Fruit fly (Drosophila melanogaster) whole organism: ENCODE measurements around the gene Ube3a.

ENCODE experiments used
- CG8478 ChIP-seq: fragments of >200 bp; optimal IDR thresholded peaks from 2 replicates; lab custom pipeline; 2018; ENCODE audit warnings: inconsistent platforms
- Dll ChIP-seq: fragments of >200 bp; optimal IDR thresholded peaks from 2 replicates; lab custom pipeline; 2017
- EcR ChIP-seq, 2 experiments: fragments of >200 bp; optimal IDR thresholded peaks; 2 replicates each; lab custom pipeline; 2017; ENCODE audit warnings: missing biosample characterization in 2 of 2, missing genetic modification characterization in 2 of 2, missing genetic modification reagents in 2 of 2
- pan ChIP-seq: fragments of >200 bp; optimal IDR thresholded peaks from 2 replicates; lab custom pipeline; 2017
- psq ChIP-seq: fragments of >200 bp; optimal IDR thresholded peaks from 2 replicates; lab custom pipeline; 2017
- usp ChIP-seq: fragments of >200 bp; optimal IDR thresholded peaks from 2 replicates; lab custom pipeline; 2017; ENCODE audit warnings: missing biosample characterization, missing genetic modification characterization, mixed read lengths

Gene Ube3a

DNA sequence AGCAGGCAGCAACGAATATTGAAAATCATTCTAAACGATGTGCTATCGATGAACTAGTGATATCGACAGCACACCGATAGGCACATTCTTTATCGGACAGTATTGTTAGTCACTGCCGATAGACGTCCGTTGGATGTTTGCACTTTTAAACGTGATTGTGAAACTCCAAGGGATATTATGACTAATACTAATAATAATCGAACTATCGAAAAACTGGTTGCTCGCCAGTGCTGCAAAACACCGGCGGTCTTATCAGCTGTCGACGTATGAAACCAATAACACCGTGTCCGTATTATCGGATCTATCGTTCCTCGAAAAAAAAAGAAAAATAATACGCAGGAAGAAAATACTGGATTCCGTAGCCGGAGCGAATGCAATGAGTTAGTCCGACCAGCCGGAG is at the start of gene Ube3a, which contains the start of gene CG7600:
Gene Ube3a, minus strand, starts transcription at position 67 of the 400 bp plus-strand sequence.
Gene CG7600, plus strand, starts transcription at position 270 of the 400 bp plus-strand sequence.
- no peak for TF ChIP-seq usp (GFP tag; lab: Kevin White, UChicago)
- no peak for TF ChIP-seq psq (lab: Kevin White, UChicago)
- no peak for TF ChIP-seq pan (lab: Kevin White, UChicago)
- TF ChIP-seq CG8478 (lab: Kevin White, UChicago): no peak
- no peak for TF ChIP-seq EcR (GFP tag; optimal IDR thresholded peaks at IDR 0.05; lab: Kevin White, UChicago)
- no peak for TF ChIP-seq Dll (lab: Kevin White, UChicago)

DNA sequence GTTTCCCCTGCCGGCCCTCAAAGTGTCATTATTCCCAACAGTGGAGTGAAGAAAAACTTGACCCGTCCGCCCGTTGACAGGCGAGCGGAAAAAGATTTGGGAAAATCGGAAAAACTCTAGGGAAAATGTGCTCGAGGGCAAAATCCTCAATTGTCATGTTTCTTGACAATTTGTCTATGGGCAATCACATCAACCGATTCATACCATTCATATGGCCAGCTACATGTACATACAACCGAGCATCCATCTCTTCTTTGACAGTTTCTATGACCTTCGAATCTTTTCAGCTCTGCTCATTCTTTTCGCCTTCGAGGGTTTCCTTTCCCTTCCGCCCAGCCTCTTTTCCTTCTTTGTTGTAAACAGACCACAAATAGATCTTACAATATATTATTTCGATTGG is 49.4 kb upstream of the Ube3a start:
- TF ChIP-seq psq (lab: Kevin White, UChicago) (no peak), usp (GFP tag; lab: Kevin White, UChicago) (no peak), Dll (lab: Kevin White, UChicago) (no peak), EcR (GFP tag; optimal IDR thresholded peaks at IDR 0.05; lab: Kevin White, UChicago) (no peak), CG8478 (lab: Kevin White, UChicago) (no peak), pan (lab: Kevin White, UChicago) (no peak)

DNA sequence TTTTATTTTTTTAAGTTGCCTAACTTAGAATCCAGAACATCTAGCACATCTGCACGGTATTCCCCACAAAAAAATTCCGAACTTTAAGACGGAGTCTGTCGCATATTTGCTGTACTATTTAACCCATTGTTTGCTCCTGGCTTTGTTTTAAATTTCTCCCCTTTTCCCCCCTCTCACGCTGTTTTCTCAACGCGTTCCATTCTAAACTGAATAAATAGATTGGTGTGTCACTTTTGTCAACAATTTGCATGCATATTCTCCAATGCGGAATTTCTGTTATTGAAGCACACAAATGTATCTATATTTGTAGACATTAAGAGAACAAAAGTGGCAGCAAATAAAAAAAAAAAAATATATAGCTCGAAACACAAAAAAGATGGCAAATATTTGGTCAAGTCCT is 48.0 kb upstream of the Ube3a start:
- TF ChIP-seq CG8478 (lab: Kevin White, UChicago): no peak
- TF ChIP-seq usp (GFP tag; lab: Kevin White, UChicago): no peak
- no peak for TF ChIP-seq Dll (lab: Kevin White, UChicago)
- no peak for TF ChIP-seq psq (lab: Kevin White, UChicago)
- no peak for TF ChIP-seq EcR (GFP tag; optimal IDR thresholded peaks at IDR 0.05; lab: Kevin White, UChicago)
- TF ChIP-seq pan (lab: Kevin White, UChicago): no peak

DNA sequence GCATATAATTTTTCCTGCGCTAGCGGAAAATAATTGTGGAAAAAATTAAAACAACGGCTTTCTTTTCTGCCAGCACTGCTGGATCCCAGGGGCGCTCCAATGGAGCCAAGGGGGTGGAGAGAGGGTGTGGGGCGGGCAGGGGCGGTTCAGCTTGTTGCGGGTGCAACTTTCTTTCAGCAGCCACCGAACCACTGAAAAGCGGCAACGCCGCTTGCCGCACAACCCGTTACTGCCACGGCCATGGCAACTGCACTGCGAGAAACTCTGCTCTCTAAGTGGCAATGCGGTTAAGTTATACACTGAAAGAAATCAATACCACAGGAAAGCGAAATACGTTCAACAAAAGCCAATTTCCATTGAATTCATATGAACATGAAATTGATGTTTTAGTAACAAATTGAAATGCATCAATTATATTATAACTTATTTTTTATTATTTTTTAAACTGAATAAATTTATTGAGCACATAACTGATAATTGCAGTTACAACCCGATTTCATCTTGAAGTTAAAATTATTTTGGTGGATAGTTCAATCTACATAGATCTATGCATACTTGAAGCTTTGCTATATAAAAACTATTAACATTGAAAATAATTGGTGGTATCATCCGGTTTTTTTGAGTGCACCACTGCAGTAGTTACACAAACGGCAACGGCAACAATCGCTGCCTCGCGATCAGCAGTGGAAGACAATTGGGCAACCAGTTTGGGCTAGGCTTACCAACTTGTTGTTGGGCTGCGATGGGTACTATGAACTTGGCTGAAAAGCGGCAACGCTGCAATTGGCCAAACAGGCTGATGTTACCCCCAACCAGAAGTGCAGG is 46.0 kb upstream of the Ube3a start:
- TF ChIP-seq psq (lab: Kevin White, UChicago) (no peak), EcR (GFP tag; optimal IDR thresholded peaks at IDR 0.05; lab: Kevin White, UChicago) (peak in 1 of 2 experiments; percentile 26)

DNA sequence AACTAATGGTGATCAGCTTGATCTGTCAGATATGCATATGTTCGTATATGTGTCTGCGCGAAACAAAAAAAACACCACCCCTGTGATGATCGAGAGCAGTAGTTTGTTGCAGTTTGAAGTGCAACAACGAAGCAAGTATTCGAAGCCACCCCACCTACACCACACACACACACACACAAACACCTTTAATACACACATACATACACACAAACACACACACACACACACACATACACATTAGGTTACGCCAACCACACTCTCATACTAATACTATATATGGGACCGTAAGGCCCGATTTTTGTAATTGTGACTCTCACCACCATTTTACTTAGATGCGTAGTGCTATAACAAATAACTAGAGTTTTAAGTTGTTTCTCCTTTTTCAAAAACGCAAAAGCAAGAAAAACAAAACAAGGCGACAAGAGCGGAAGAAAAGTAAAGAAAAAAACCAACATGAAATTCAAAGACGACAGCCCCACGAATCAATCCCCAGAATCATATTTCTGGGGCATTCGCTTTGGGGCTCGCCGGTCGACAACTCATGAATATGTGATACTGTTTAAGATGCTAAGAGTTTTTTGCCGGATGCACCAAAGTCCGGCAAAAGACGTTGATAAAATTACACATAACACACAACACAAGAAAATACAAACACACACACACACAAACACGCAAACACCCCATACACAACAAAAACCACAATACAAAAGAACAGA is 44.2 kb upstream of the Ube3a start:
- TF ChIP-seq psq (lab: Kevin White, UChicago) (no peak), EcR (GFP tag; optimal IDR thresholded peaks at IDR 0.05; lab: Kevin White, UChicago) (no peak), Dll (lab: Kevin White, UChicago) (no peak), pan (lab: Kevin White, UChicago) (no peak), CG8478 (lab: Kevin White, UChicago) (no peak), usp (GFP tag; lab: Kevin White, UChicago) (no peak)

DNA sequence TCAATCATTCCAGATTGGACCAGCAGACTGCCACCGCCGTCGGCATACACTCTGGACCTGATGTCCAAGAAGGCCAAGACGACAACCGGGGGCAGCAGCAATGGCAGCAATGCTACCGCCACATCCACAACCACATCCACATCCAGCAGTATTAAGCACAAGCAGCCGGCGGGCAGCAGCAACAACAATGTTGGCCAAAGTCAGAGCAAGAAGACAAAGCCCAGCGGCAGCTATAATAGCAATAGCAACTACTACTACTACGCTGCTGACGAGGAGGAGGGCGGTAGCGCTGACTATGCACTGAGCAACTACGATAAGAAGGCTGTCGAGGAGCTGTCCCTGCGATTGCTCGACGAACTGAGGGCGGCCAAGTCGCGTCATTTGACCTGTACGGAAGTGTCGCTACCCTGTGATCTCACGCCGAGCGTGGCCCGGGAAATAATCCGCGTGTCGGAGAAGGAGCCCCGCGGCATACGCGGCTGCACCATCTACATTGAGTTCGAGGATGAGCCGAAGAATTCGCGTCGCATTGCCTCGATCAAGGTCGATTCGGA is 43.4 kb upstream of the Ube3a start:
- TF ChIP-seq psq (lab: Kevin White, UChicago): no peak
- no peak for TF ChIP-seq usp (GFP tag; lab: Kevin White, UChicago)
- TF ChIP-seq Dll (lab: Kevin White, UChicago): no peak

DNA sequence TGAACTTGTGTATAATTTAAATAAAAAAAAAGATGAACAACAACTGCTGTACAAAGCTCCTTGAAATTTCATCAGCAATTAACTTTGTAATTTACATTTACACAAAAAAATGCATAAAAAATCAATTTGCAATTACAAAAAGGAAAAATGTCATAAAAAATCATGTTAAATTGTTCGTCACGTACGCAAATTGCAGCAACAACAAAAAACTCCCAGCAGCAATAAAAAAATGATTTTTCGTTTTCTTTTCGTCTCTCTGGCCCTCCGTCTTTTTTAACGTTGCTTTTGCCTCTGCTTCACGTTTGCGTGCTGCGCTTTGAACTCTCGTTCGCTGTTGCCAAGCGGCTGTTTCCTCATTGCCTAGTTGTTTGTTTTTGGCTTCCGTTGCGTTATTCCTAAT is 42.8 kb upstream of the Ube3a start:
- TF ChIP-seq usp (GFP tag; lab: Kevin White, UChicago) (no peak), Dll (lab: Kevin White, UChicago) (no peak), pan (lab: Kevin White, UChicago) (no peak), EcR (GFP tag; optimal IDR thresholded peaks at IDR 0.05; lab: Kevin White, UChicago) (no peak), psq (lab: Kevin White, UChicago) (no peak), CG8478 (lab: Kevin White, UChicago) (no peak)

DNA sequence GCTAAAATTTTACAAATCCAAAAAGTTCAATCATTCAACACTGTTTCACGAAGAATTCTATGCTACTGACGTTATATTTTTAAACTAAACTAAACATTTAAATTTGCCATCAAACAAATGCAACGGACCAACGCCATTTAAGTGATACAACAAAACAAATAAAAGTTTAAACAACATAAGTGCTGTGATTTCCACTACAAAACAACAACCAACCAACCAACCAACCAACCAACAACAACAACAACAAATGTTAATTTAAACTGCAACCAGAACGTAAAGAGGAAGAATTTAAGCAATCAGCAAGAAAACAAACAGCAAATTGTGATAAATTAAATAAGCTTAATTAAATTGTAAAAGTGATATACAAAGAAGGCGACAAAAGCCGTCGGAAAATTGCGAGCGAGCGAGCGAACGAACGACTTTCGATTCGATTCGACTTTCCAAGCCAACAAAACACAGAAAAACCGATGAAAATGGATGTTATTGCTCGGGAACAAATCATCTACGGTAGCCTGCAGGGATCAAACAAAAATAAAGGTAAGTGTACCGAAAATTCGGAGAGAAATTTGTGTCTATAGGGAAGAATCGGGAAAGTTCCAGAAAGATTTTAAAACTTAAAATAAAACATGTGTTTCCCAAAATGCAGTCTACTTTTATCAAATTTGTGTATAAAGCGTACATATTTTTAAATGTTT is 42.2 kb upstream of the Ube3a start:
- TF ChIP-seq pan (lab: Kevin White, UChicago) (no peak), EcR (GFP tag; optimal IDR thresholded peaks at IDR 0.05; lab: Kevin White, UChicago) (no peak), CG8478 (lab: Kevin White, UChicago) (no peak), Dll (lab: Kevin White, UChicago) (no peak), usp (GFP tag; lab: Kevin White, UChicago) (no peak), psq (lab: Kevin White, UChicago) (no peak)

DNA sequence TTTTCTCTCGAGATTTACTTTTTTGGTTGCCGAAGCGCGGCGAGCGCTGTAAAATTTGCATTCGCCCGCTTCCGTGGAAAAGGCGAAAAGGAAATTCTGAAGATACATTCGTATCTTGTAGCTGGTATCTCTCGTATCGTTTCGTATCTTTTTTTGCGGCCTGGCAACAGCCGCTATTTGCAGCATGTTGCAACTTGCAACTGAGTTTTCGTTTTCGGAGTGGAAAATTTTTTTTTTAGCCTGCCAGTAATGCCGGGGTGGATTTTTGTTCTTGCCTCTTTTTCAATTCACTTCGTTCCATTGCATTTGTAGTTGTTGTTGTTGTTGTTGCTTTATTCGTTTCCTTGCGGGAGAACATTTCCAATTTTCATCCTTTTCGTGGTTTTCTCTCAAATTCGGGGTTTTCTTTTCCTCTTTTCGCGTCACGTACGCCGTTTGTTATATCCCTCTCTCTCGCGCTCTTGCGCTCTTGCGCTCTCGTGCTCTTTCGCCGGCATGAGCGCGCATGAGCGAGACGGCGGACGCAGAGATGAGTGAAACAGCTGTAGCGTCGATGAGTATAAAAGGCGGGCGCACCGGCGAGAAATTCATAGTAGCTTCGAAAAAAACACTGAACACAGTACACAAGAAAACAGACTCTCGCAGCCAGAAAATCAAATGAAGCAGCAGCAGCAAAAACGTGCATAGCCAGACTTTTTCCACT is 41.5 kb upstream of the Ube3a start, which contains the start of gene scyl:
Gene scyl, plus strand, starts transcription at position 587 of the 703 bp plus-strand sequence.
- no peak for TF ChIP-seq Dll (lab: Kevin White, UChicago)
- no peak for TF ChIP-seq usp (GFP tag; lab: Kevin White, UChicago)
- no peak for TF ChIP-seq EcR (GFP tag; optimal IDR thresholded peaks at IDR 0.05; lab: Kevin White, UChicago)
- TF ChIP-seq CG8478 (lab: Kevin White, UChicago): peak; percentile 25
- TF ChIP-seq pan (lab: Kevin White, UChicago): no peak

DNA sequence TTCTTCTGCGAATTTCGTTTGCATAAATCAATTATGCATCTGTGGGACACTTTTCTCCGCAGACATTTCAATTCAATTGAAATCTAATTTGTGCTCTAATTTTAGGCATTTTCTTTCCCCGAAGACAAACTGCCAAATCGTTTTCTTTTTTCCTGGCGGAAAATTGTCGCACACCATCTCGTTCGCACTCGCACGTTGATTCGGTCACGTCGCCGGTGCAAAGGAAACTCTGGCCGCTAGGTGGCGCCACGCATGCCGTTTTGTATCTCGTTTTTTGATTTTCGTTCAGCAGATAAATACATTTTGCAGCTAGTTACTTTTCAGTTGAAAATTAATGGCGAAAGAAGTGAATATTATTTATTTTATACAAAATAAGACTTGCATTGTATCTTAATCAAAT is 37.9 kb upstream of the Ube3a start:
- TF ChIP-seq Dll (lab: Kevin White, UChicago) (no peak), psq (lab: Kevin White, UChicago) (no peak), CG8478 (lab: Kevin White, UChicago) (no peak), usp (GFP tag; lab: Kevin White, UChicago) (no peak), EcR (GFP tag; optimal IDR thresholded peaks at IDR 0.05; lab: Kevin White, UChicago) (no peak), pan (lab: Kevin White, UChicago) (no peak)
